Fruit fly (Drosophila melanogaster) whole organism, embryonic: Measurements from ENCODE around the gene CG3032.

Experiments
- Asciz ChIP-seq: fragments of 200-800 bp; sonication (Bioruptor generic); optimal IDR thresholded peaks from 2 replicates; lab custom pipeline; 2017; ENCODE audit warnings: missing biosample characterization, mild to moderate bottlenecking, missing genetic modification characterization, missing genetic modification reagents
- CG11504 ChIP-seq: fragments of 200-800 bp; sonication (Bioruptor generic); optimal IDR thresholded peaks from 3 replicates; lab custom pipeline; 2019; ENCODE audit warnings: missing biosample characterization, mild to moderate bottlenecking, missing genetic modification characterization, moderate library complexity
- CG1233 ChIP-seq: fragments of 200-800 bp; sonication (Bioruptor generic); optimal IDR thresholded peaks from 4 replicates; lab custom pipeline; 2018; ENCODE audit warnings: missing biosample characterization, mild to moderate bottlenecking, missing genetic modification characterization
- CG16815 ChIP-seq: fragments of 200-800 bp; sonication (Bioruptor generic); optimal IDR thresholded peaks from 3 replicates; lab custom pipeline; 2017; ENCODE audit warnings: missing biosample characterization, mild to moderate bottlenecking, missing genetic modification characterization
- CG17359 ChIP-seq: fragments of 200-800 bp; sonication (Bioruptor generic); optimal IDR thresholded peaks from 3 replicates; lab custom pipeline; 2018; ENCODE audit warnings: missing biosample characterization, mild to moderate bottlenecking, missing genetic modification characterization, moderate library complexity
- CG18262 ChIP-seq: fragments of 200-800 bp; optimal IDR thresholded peaks from 3 replicates; lab custom pipeline; 2019; ENCODE audit warnings: missing biosample characterization, mild to moderate bottlenecking, missing genetic modification characterization, moderate library complexity
- CG1832 ChIP-seq: fragments of 200-800 bp; sonication (Bioruptor generic); optimal IDR thresholded peaks from 2 replicates; lab custom pipeline; 2017; ENCODE audit warnings: missing biosample characterization, mild to moderate bottlenecking, missing genetic modification characterization, inconsistent platforms
- CG2889 ChIP-seq: fragments of 200-800 bp; sonication (Bioruptor generic); IDR thresholded peaks from 3 replicates; pipeline ENCODE4 v1.3.6; 2022; ENCODE audit warnings: missing biosample characterization, missing genetic modification characterization
- CG3065 ChIP-seq: fragments of 200-800 bp; sonication (Bioruptor generic); optimal IDR thresholded peaks from 2 replicates; lab custom pipeline; 2016; ENCODE audit warnings: missing biosample characterization, missing genetic modification characterization
- CG31224 ChIP-seq: fragments of 200-800 bp; sonication (Bioruptor generic); IDR thresholded peaks from 2 replicates; pipeline ENCODE4 v1.3.6; 2022; ENCODE audit warnings: missing biosample characterization, missing genetic modification characterization
- CG32767 ChIP-seq: fragments of 200-800 bp; sonication (Bioruptor generic); IDR thresholded peaks from 2 replicates; pipeline ENCODE4 v1.3.6; 2022; ENCODE audit warnings: missing biosample characterization, missing genetic modification characterization
- CG4328 ChIP-seq: fragments of 200-800 bp; sonication (Bioruptor generic); optimal IDR thresholded peaks from 3 replicates; lab custom pipeline; 2017; ENCODE audit warnings: missing biosample characterization, missing genetic modification reagents, missing genetic modification characterization
- CG5180 ChIP-seq: fragments of 200-800 bp; sonication (Bioruptor generic); optimal IDR thresholded peaks from 3 replicates; lab custom pipeline; 2017; ENCODE audit warnings: missing biosample characterization, missing genetic modification characterization, mild to moderate bottlenecking, moderate library complexity, missing genetic modification reagents
- CG6654 ChIP-seq: fragments of 200-800 bp; sonication (Bioruptor generic); optimal IDR thresholded peaks from 2 replicates; lab custom pipeline; 2017; ENCODE audit warnings: missing biosample characterization, mild to moderate bottlenecking, missing genetic modification characterization
- CG8089 ChIP-seq: fragments of 200-800 bp; sonication (Bioruptor generic); optimal IDR thresholded peaks from 3 replicates; lab custom pipeline; 2016; ENCODE audit warnings: missing biosample characterization, missing genetic modification characterization
- CG9215 ChIP-seq: fragments of 200-800 bp; sonication (Bioruptor generic); IDR thresholded peaks from 2 replicates; pipeline ENCODE4 v1.3.6; 2022; ENCODE audit warnings: missing biosample characterization, missing genetic modification characterization
- CG9932 ChIP-seq: fragments of 200-800 bp; sonication (Bioruptor generic); IDR thresholded peaks from 2 replicates; pipeline ENCODE4 v1.3.6; 2022; ENCODE audit warnings: missing biosample characterization, missing genetic modification characterization
- Dbx ChIP-seq: fragments of 200-800 bp; sonication (Bioruptor generic); IDR thresholded peaks from 3 replicates; pipeline ENCODE4 v1.3.6; 2022; ENCODE audit warnings: missing biosample characterization, missing genetic modification characterization
- Dll ChIP-seq: fragments of 200-800 bp; sonication (Bioruptor generic); IDR thresholded peaks from 4 replicates; pipeline ENCODE4 v1.3.6; 2022; ENCODE audit warnings: missing biosample characterization, missing genetic modification characterization; ENCODE audit not compliant: partially characterized antibody
- Hsf ChIP-seq: fragments of 200-800 bp; sonication (Bioruptor generic); optimal IDR thresholded peaks from 3 replicates; lab custom pipeline; 2016; ENCODE audit warnings: missing biosample characterization, missing genetic modification characterization
- Kr ChIP-seq: fragments of 200-800 bp; sonication (Bioruptor generic); optimal IDR thresholded peaks from 2 replicates; lab custom pipeline; 2017; ENCODE audit warnings: missing biosample characterization, mild to moderate bottlenecking, missing genetic modification characterization
- Mad ChIP-seq: fragments of 200-800 bp; sonication (Bioruptor generic); optimal IDR thresholded peaks from 2 replicates; lab custom pipeline; 2016; ENCODE audit warnings: missing biosample characterization, missing genetic modification characterization
- NfI ChIP-seq: fragments of 200-800 bp; sonication (Bioruptor generic); optimal IDR thresholded peaks from 3 replicates; lab custom pipeline; 2018; ENCODE audit warnings: missing biosample characterization, mild to moderate bottlenecking, missing genetic modification characterization, moderate library complexity
- Oaz ChIP-seq: fragments of 200-800 bp; sonication (Bioruptor generic); IDR thresholded peaks from 2 replicates; pipeline ENCODE4 v1.3.6; 2022; ENCODE audit warnings: missing biosample characterization, missing genetic modification characterization
- Oli ChIP-seq: fragments of 200-800 bp; sonication (Bioruptor generic); optimal IDR thresholded peaks from 2 replicates; lab custom pipeline; 2018; ENCODE audit warnings: missing biosample characterization, mild to moderate bottlenecking, missing genetic modification characterization, moderate library complexity
- Stat92E ChIP-seq, 3 experiments: fragments of >200 bp in 2 of 3; fragments of 200-800 bp in 1 of 3; sonication (Bioruptor generic) in 1 of 3; optimal IDR thresholded peaks; 2 replicates each; lab custom pipeline; 2017 to 2019; ENCODE audit warnings: missing biosample characterization in 3 of 3, missing genetic modification characterization in 3 of 3, mild to moderate bottlenecking in 1 of 3, moderate library complexity in 1 of 3
- Trl ChIP-seq, 3 experiments: fragments of >200 bp in 2 of 3; fragments of 200-800 bp in 1 of 3; sonication (Bioruptor generic) in 1 of 3; optimal IDR thresholded peaks; 2 replicates in 1 of 3; 3 replicates in 2 of 3; lab custom pipeline; 2016 to 2017; ENCODE audit warnings: missing biosample characterization in 1 of 3, missing genetic modification characterization in 1 of 3
- Usf ChIP-seq: fragments of 200-800 bp; sonication (Bioruptor generic); optimal IDR thresholded peaks from 2 replicates; lab custom pipeline; 2017; ENCODE audit warnings: missing genotype, missing biosample characterization, missing genetic modification characterization
- ato ChIP-seq: fragments of 200-800 bp; sonication (Bioruptor generic); IDR thresholded peaks from 2 replicates; pipeline ENCODE4 v1.3.6; 2022; ENCODE audit warnings: missing biosample characterization, missing genetic modification characterization; ENCODE audit not compliant: partially characterized antibody
- ci ChIP-seq: fragments of 200-800 bp; sonication (Bioruptor generic); IDR thresholded peaks from 3 replicates; pipeline ENCODE4 v1.3.6; 2022; ENCODE audit warnings: missing biosample characterization, missing genetic modification characterization
- croc ChIP-seq: fragments of 200-800 bp; sonication (Bioruptor generic); conservative IDR thresholded peaks from 3 replicates; pipeline ENCODE4 v1.3.6; 2022; ENCODE audit warnings: missing biosample characterization, missing genetic modification characterization
- gce ChIP-seq: fragments of 200-800 bp; sonication (Bioruptor generic); IDR thresholded peaks from 3 replicates; pipeline ENCODE4 v1.3.6; 2022; ENCODE audit warnings: missing biosample characterization, missing genetic modification characterization
- grn ChIP-seq: fragments of 200-800 bp; sonication (Bioruptor generic); optimal IDR thresholded peaks from 3 replicates; lab custom pipeline; 2017; ENCODE audit warnings: missing biosample characterization, missing genetic modification characterization
- gsb-n ChIP-seq: fragments of 200-800 bp; sonication (Bioruptor generic); optimal IDR thresholded peaks from 3 replicates; lab custom pipeline; 2018; ENCODE audit warnings: missing biosample characterization, mild to moderate bottlenecking, missing genetic modification characterization
- her ChIP-seq: fragments of 200-800 bp; sonication (Bioruptor generic); optimal IDR thresholded peaks from 2 replicates; lab custom pipeline; 2016; ENCODE audit warnings: missing biosample characterization, missing genetic modification characterization
- knrl ChIP-seq: fragments of 200-800 bp; sonication (Bioruptor generic); IDR thresholded peaks from 3 replicates; pipeline ENCODE4 v1.3.6; 2022; ENCODE audit warnings: missing biosample characterization, missing genetic modification characterization; ENCODE audit not compliant: partially characterized antibody
- pfk ChIP-seq: fragments of 200-800 bp; sonication (Bioruptor generic); optimal IDR thresholded peaks from 2 replicates; lab custom pipeline; 2018; ENCODE audit warnings: missing biosample characterization, mild to moderate bottlenecking, missing genetic modification characterization, moderate library complexity
- pita ChIP-seq: fragments of 200-800 bp; sonication (Bioruptor generic); optimal IDR thresholded peaks from 2 replicates; lab custom pipeline; 2017; ENCODE audit warnings: missing biosample characterization, mild to moderate bottlenecking, missing genetic modification characterization
- row ChIP-seq: fragments of 200-800 bp; sonication (Bioruptor generic); IDR thresholded peaks from 3 replicates; pipeline ENCODE4 v1.3.6; 2022; ENCODE audit warnings: missing biosample characterization, missing genetic modification characterization
- sens-2 ChIP-seq: fragments of 200-800 bp; sonication (Bioruptor generic); IDR thresholded peaks from 2 replicates; pipeline ENCODE4 v1.3.6; 2022; ENCODE audit warnings: missing biosample characterization, missing genetic modification characterization
- sima ChIP-seq: fragments of 200-800 bp; sonication (Bioruptor generic); optimal IDR thresholded peaks from 2 replicates; lab custom pipeline; 2016; ENCODE audit warnings: missing biosample characterization, missing genetic modification characterization
- sna ChIP-seq: fragments of 200-800 bp; sonication (Bioruptor generic); IDR thresholded peaks from 2 replicates; pipeline ENCODE4 v1.3.6; 2022; ENCODE audit warnings: missing biosample characterization, missing genetic modification characterization; ENCODE audit not compliant: partially characterized antibody
- sug ChIP-seq: fragments of 200-800 bp; optimal IDR thresholded peaks from 2 replicates; lab custom pipeline; 2019; ENCODE audit warnings: missing biosample characterization, mild to moderate bottlenecking, missing genetic modification characterization, moderate library complexity
- tll ChIP-seq, 2 experiments: fragments of 200-800 bp in 1 of 2; fragments of >200 bp in 1 of 2; sonication (Bioruptor generic) in 1 of 2; optimal IDR thresholded peaks; 2 replicates each; lab custom pipeline; 2017 to 2019; ENCODE audit warnings: missing biosample characterization in 2 of 2, missing genetic modification characterization in 2 of 2, mild to moderate bottlenecking in 1 of 2, moderate library complexity in 1 of 2
- vfl ChIP-seq: fragments of 200-800 bp; sonication (Bioruptor generic); optimal IDR thresholded peaks from 2 replicates; lab custom pipeline; 2016; ENCODE audit warnings: missing biosample characterization, missing genetic modification characterization
- wdn ChIP-seq: fragments of 200-800 bp; sonication (Bioruptor generic); IDR thresholded peaks from 2 replicates; pipeline ENCODE4 v1.3.6; 2022; ENCODE audit warnings: missing biosample characterization, missing genetic modification characterization
- zen ChIP-seq: fragments of 200-800 bp; sonication (Bioruptor generic); optimal IDR thresholded peaks from 3 replicates; lab custom pipeline; 2018; ENCODE audit warnings: missing biosample characterization, mild to moderate bottlenecking, missing genetic modification characterization, moderate library complexity
- zen2 ChIP-seq: fragments of 200-800 bp; sonication (Bioruptor generic); IDR thresholded peaks from 3 replicates; pipeline ENCODE4 v1.3.6; 2022; ENCODE audit warnings: missing biosample characterization, missing genetic modification characterization; ENCODE audit not compliant: partially characterized antibody

Gene CG3032

DNA sequence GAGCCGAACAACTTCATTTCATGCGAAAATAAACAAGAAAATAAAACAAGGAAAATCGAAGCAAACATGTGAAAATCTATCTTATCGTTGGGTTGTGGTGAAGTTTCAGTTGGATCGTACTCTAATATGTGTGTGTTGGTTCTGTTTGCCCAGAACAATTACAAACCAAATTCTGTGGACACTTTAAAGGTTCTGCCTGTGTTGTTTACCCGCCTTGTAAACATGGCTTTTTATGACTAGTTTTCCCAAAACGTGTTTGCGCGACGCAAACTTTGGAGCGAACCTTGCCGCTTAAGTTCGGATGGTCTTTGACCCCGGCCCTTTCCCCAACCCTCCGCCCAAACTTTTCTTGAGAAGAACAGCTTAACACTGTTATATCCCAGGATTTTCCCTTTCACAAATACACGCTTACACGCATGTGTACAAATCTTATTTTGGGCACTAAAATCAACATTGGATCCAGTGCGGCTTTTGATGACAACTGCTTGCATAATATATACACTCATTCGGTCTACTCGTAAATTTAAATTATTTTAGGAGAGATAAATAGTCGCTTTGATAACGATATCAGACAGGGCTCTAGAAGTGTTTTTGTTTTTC lies 9.5 kb downstream of the CG3032 start (continued):
- TF ChIP-seq CG8089 (GFP tag; lab: Kevin White, UChicago): peak; percentile 94
- no peak for TF ChIP-seq Trl (optimal IDR thresholded peaks at IDR 0.05; lab: Kevin White, UChicago)
- peak; percentile 91 for TF ChIP-seq Trl (GFP tag; optimal IDR thresholded peaks at IDR 0.05; lab: Kevin White, UChicago)
- no peak for TF ChIP-seq Dll
- TF ChIP-seq zen: peak; percentile 74
- peak; percentile 90 for TF ChIP-seq CG3065 (GFP tag; lab: Kevin White, UChicago)
- TF ChIP-seq row (GFP tag; lab: Robert Waterston, UW): peak; percentile 23; the same call in 1 of the 3 replicates
- peak; percentile 53 for TF ChIP-seq CG11504 (tag; lab: Kevin White, UChicago)
- peak; percentile 42 for TF ChIP-seq Usf
- peak; percentile 85 for TF ChIP-seq CG18262 (tag; lab: Kevin White, UChicago)
- peak; percentile 65 for TF ChIP-seq CG32767 (GFP tag; lab: Robert Waterston, UW)
- TF ChIP-seq CG4328 (GFP tag; lab: Kevin White, UChicago): peak; percentile 79
- no peak for TF ChIP-seq zen2 (GFP tag; lab: Robert Waterston, UW)
- TF ChIP-seq wdn: peak; percentile 67
- peak; percentile 48 for TF ChIP-seq CG16815 (GFP tag; lab: Kevin White, UChicago)
- TF ChIP-seq Asciz (GFP tag; lab: Kevin White, UChicago): peak; percentile 94
- TF ChIP-seq CG5180: peak; percentile 80
- TF ChIP-seq her: peak; percentile 87
- TF ChIP-seq CG9932 (GFP tag; lab: Robert Waterston, UW): 0 out of 2 replicates have a peak, but pooled peaks have one; percentile 5
- peak; percentile 30; the same call in 1 of the 2 replicates for TF ChIP-seq CG31224
- TF ChIP-seq sug (tag; lab: Kevin White, UChicago): peak; percentile 49
- TF ChIP-seq Oli (tag; lab: Kevin White, UChicago): peak; percentile 39
- peak; percentile 35; the same call in 1 of the 3 replicates for TF ChIP-seq croc (GFP tag; lab: Robert Waterston, UW)
- peak; percentile 25; the same call in 1 of the 2 replicates for TF ChIP-seq Oaz (GFP tag; lab: Robert Waterston, UW)
- TF ChIP-seq CG1832 (GFP tag; lab: Kevin White, UChicago): no peak
- peak; percentile 56 for TF ChIP-seq Hsf
- peak; percentile 32 for TF ChIP-seq CG6654 (GFP tag; lab: Kevin White, UChicago)
- TF ChIP-seq sens-2 (GFP tag; lab: Robert Waterston, UW): peak; percentile 68
- peak; percentile 61; the same call in 1 of the 3 replicates for TF ChIP-seq Dbx
- TF ChIP-seq Stat92E (GFP tag; optimal IDR thresholded peaks at IDR 0.05; lab: Kevin White, UChicago): peak in 1 of 3 experiments; percentile 85
- peak; percentile 91 for TF ChIP-seq CG1233
- peak; percentile 99 for TF ChIP-seq Kr (GFP tag; lab: Kevin White, UChicago)
- TF ChIP-seq pfk (GFP tag; lab: Kevin White, UChicago): peak; percentile 66
- TF ChIP-seq gce (GFP tag; lab: Robert Waterston, UW): peak; percentile 86
- TF ChIP-seq CG2889 (GFP tag; lab: Robert Waterston, UW): 0 out of 3 replicates have a peak, but pooled peaks have one; percentile 25
- peak; percentile 30 for TF ChIP-seq NfI (GFP tag; lab: Kevin White, UChicago)
- peak; percentile 82 for TF ChIP-seq Mad (GFP tag; lab: Kevin White, UChicago)
- TF ChIP-seq CG9215: 0 out of 2 replicates have a peak, but pooled peaks have one; percentile 9
- peak; percentile 92 for TF ChIP-seq gsb-n
- no peak for TF ChIP-seq sna
- TF ChIP-seq sima: peak; percentile 74
- peak; percentile 83 for TF ChIP-seq CG17359 (tag; lab: Kevin White, UChicago)
- no peak for TF ChIP-seq ato (GFP tag; lab: Robert Waterston, UW)
- TF ChIP-seq grn (GFP tag; lab: Kevin White, UChicago): peak; percentile 84
- TF ChIP-seq knrl: no peak
- TF ChIP-seq ci: peak; percentile 89
- peak in 1 of 2 experiments; percentile 66 for TF ChIP-seq tll (GFP tag; optimal IDR thresholded peaks at IDR 0.05; lab: Kevin White, UChicago)
- no peak for TF ChIP-seq pita (GFP tag; lab: Kevin White, UChicago)
- peak; percentile 55 for TF ChIP-seq vfl (GFP tag; lab: Kevin White, UChicago)
